Worm (Caenorhabditis elegans): Measurements from ENCODE around the gene F49C12.9.

The F49C12.9 gene

DNA sequence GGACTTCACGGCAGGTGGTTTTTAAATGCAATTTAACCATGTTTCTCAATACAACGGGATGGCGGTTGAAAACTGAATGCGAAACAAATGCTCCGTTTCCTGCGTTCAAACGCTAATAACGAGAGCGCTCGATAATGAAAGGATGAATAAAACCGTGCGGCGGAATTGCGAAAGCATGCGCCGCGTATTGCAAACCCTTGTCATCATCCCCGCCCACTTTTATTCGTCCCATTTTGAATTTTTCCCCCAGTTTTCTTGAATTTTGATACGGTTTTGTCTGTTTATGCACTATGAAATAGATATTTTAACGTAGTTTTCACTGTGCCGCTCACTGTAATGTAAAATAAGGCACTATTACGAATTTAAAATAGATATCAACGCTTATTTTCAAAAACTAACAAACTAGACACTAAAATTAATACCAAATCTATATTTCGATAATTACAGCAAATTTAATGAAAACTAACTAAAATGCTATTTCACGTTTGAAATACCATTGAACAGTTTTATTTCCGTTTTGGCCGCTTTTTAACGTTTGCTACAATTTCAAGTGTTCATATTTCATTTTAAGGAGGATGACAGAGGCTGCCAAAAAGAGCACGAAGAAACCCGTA, at the start of gene F49C12.9, which contains the start of gene rpn-7:
F49C12.9 (minus strand) TSS at position 148 of the 614 bp plus-strand sequence.
rpn-7 (plus strand) TSS at position 564 of the 614 bp plus-strand sequence.
- TF ChIP-seq zip-8 (tag; optimal IDR thresholded peaks at IDR 0.05) (no peak), sem-2 (GFP tag; optimal IDR thresholded peaks at IDR 0.05) (peak; percentile 36), elt-3 (tag; optimal IDR thresholded peaks at IDR 0.05) (no peak), elt-1 (tag; optimal IDR thresholded peaks at IDR 0.05; ENCODE audit: borderline replicate concordance, insufficient read depth) (peak; percentile 36), nhr-237 (tag; optimal IDR thresholded peaks at IDR 0.05) (peak; percentile 16), ceh-83 (GFP tag; optimal IDR thresholded peaks at IDR 0.05) (no peak), unc-120 (tag; optimal IDR thresholded peaks at IDR 0.05; ENCODE audit: poor library complexity, severe bottlenecking) (no peak), nhr-28 (tag; optimal IDR thresholded peaks at IDR 0.05) (no peak), ceh-39 (tag; optimal IDR thresholded peaks at IDR 0.05) (peak; percentile 30), cnd-1 (tag; optimal IDR thresholded peaks at IDR 0.05) (peak; percentile 62), nhr-12 (tag; optimal IDR thresholded peaks at IDR 0.05) (peak; percentile 35), unc-39 (tag; optimal IDR thresholded peaks at IDR 0.05) (no peak), nhr-2 (tag; optimal IDR thresholded peaks at IDR 0.05) (no peak), flh-1 (GFP tag; optimal IDR thresholded peaks at IDR 0.05) (peak; percentile 7), ces-1 (GFP tag; optimal IDR thresholded peaks at IDR 0.05) (peak; percentile 60), sptf-1 (tag; optimal IDR thresholded peaks at IDR 0.05) (peak; percentile 85), ceh-43 (GFP tag; optimal IDR thresholded peaks at IDR 0.05) (peak; percentile 81), mab-5 (tag; optimal IDR thresholded peaks at IDR 0.05) (no peak), lsy-2 (tag; optimal IDR thresholded peaks at IDR 0.05) (peak; percentile 37), ztf-11 (tag; optimal IDR thresholded peaks at IDR 0.05) (peak; percentile 52), tbx-8 (GFP tag; optimal IDR thresholded peaks at IDR 0.05) (no peak), snpc-4 (tag; optimal IDR thresholded peaks at IDR 0.05) (no peak), mep-1 (tag; optimal IDR thresholded peaks at IDR 0.05) (peak; percentile 82), ham-2 (GFP tag; optimal IDR thresholded peaks at IDR 0.05) (no peak), blmp-1 (tag; optimal IDR thresholded peaks at IDR 0.05) (no peak), M03D4.4 (tag; optimal IDR thresholded peaks at IDR 0.05) (peak; percentile 67), lin-13 (tag; optimal IDR thresholded peaks at IDR 0.05) (no peak), drap-1 (GFP tag; optimal IDR thresholded peaks at IDR 0.05) (peak; percentile 73), unc-62 (GFP tag; optimal IDR thresholded peaks at IDR 0.05) (no peak), hlh-1 (tag; optimal IDR thresholded peaks at IDR 0.05) (peak; percentile 67), mls-2 (tag; optimal IDR thresholded peaks at IDR 0.05) (no peak), bed-3 (GFP tag; optimal IDR thresholded peaks at IDR 0.05) (peak; percentile 37), lin-32 (GFP tag; optimal IDR thresholded peaks at IDR 0.05) (no peak), nhr-76 (tag; optimal IDR thresholded peaks at IDR 0.05) (peak; percentile 1), pha-4 (tag; optimal IDR thresholded peaks at IDR 0.05) (peak; percentile 7)

ce11 chrIV:9353728-9354127, 37.7 kb upstream of the F49C12.9 start:
- TF ChIP-seq drap-1 (GFP tag; optimal IDR thresholded peaks at IDR 0.05), result no peak
- no peak for TF ChIP-seq ztf-11 (tag; optimal IDR thresholded peaks at IDR 0.05)
- TF ChIP-seq nhr-28 (tag; optimal IDR thresholded peaks at IDR 0.05), result no peak

DNA sequence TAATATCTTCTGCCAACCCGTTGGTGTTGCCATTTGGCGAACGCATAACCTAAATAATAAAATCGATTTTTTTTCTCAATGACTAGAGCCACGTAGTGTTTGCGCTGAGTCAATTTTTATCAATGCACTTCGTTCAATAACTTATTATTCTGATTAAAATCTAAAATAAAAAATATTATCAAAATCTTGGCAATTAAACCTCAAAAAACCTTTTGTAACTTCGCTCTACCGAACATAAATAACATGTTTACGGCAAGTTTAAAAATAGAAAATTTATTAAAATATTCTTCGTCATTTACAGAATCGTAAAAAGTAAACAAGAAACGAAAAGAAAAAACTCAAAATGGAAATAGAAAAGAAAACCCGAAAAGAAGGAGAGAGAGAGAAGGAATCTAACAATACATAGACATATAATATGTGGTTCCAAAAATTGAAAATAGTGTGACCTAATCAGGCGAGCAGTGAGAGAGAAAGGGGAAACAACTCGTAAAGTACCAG, 27.1 kb upstream of the F49C12.9 start, which contains the start of gene pigc-1:
pigc-1 (minus strand) TSS at position 51 of the 498 bp plus-strand sequence.
- TF ChIP-seq nhr-12 (tag; optimal IDR thresholded peaks at IDR 0.05) (no peak), hlh-1 (tag; optimal IDR thresholded peaks at IDR 0.05) (no peak), drap-1 (GFP tag; optimal IDR thresholded peaks at IDR 0.05) (no peak), ceh-43 (GFP tag; optimal IDR thresholded peaks at IDR 0.05) (no peak), lsy-2 (tag; optimal IDR thresholded peaks at IDR 0.05) (no peak), M03D4.4 (tag; optimal IDR thresholded peaks at IDR 0.05) (no peak), flh-1 (GFP tag; optimal IDR thresholded peaks at IDR 0.05) (no peak)

DNA sequence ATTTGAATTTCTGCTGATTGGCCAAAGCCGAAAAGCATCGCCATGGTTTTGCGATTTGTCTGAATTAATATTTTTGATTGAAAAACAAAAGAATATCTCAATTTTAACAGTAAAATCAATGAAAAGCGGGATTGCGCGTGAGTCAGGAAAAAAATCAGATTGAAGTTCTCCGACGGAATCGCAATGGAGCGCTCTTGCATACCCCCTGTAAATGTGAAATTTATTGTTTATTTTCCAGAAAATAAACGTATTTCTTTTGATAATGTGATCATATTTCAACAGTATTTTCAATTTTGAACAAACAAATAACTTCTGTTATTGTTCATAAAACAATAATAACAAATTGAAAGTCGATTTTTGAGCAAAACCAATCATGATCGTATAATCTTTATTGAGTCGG, 25.6 kb upstream of the F49C12.9 start, which contains the start of gene vps-26:
vps-26 (minus strand) TSS at position 200 of the 400 bp plus-strand sequence.
- no peak for TF ChIP-seq nhr-12 (tag; optimal IDR thresholded peaks at IDR 0.05)
- peak; percentile 7 for TF ChIP-seq mep-1 (tag; optimal IDR thresholded peaks at IDR 0.05)
- TF ChIP-seq lsy-2 (tag; optimal IDR thresholded peaks at IDR 0.05), result no peak
- peak; percentile 5 for TF ChIP-seq ces-1 (GFP tag; optimal IDR thresholded peaks at IDR 0.05)
- TF ChIP-seq ceh-83 (GFP tag; optimal IDR thresholded peaks at IDR 0.05), result no peak
- TF ChIP-seq ham-2 (GFP tag; optimal IDR thresholded peaks at IDR 0.05), result no peak
- TF ChIP-seq flh-1 (GFP tag; optimal IDR thresholded peaks at IDR 0.05), result no peak
